Worm (Caenorhabditis elegans): Measurements from ENCODE around the gene smi-1.

DNA sequence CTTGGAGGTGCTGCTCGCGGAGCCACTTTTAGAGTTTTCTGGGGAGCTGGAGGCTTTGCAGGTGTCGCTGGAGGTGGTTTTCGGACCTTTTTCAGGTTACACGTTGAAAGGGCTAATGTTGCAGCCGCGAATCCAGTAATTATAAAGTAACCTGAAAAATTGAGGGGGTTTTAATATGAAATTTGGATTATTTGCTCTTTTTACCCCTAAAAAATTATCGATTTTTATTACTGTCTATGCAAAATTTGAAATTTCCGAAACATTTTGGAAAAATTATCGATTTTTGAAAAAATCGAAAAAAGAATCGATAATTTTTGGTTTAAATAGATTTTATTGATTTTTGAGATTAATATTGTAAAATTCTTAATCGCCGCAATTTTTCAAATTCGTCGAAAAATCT, 15.2 kb downstream of the smi-1 start:
- TF ChIP-seq tbx-37 (GFP tag; conservative IDR thresholded peaks at IDR 0.05) = no peak
- no peak for TF ChIP-seq ama-1 (optimal IDR thresholded peaks at IDR 0.05)
